Worm (Caenorhabditis elegans) whole organism, L4/young adult: ENCODE measurements around the gene fbxa-201.

ENCODE experiments used
- dao-5 ChIP-seq: sonication (generic microtip); optimal IDR thresholded peaks from 2 replicates; lab custom pipeline; 2016; ENCODE audit warnings: missing genotype, missing genetic modification characterization, moderate library complexity, missing compliant biosample characterization
- him-1 ChIP-seq: sonication (generic microtip); optimal IDR thresholded peaks from 2 replicates; lab custom pipeline; 2016; ENCODE audit warnings: missing genotype, missing genetic modification reagents, missing genetic modification characterization, missing compliant biosample characterization

DNA sequence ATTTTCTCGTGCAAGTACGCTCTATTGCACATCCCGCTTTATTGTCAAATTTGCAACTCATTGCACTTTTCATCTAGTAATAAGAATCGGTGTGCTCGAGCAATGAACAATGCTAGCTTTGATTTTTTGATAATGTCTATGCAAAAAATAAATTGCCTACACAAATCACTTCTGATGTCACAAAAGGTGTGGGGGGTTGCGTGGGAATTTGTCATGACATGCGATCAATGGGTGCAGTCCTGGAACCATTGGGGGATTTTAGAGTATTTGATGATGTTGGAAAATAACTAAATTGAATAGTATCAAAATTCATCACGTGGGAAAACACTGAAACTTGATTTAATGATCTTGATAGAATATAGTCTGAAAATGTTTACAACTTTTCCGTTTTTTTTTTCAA, 29.3 kb upstream of the fbxa-201 start:
- TF ChIP-seq him-1 (tag; lab: Kevin White, UChicago) (no peak), dao-5 (no peak)
